Fruit fly (Drosophila melanogaster) whole organism, embryonic: Measurements from ENCODE around the gene Taf2.

Source experiments
- Atf-2 ChIP-seq: fragments of 200-800 bp; sonication (Bioruptor generic); optimal IDR thresholded peaks from 2 replicates; lab custom pipeline; 2016; ENCODE audit warnings: missing biosample characterization, missing genetic modification characterization
- CG10321 ChIP-seq: fragments of 200-800 bp; sonication (Bioruptor generic); IDR thresholded peaks from 2 replicates; pipeline ENCODE4 v1.3.6; 2022; ENCODE audit warnings: missing biosample characterization, missing genetic modification characterization
- CG10543 ChIP-seq: fragments of 200-800 bp; sonication (Bioruptor generic); optimal IDR thresholded peaks from 3 replicates; lab custom pipeline; 2017; ENCODE audit warnings: missing biosample characterization, mild to moderate bottlenecking, missing genetic modification characterization, moderate library complexity
- CG11085 ChIP-seq: fragments of 200-800 bp; sonication (Bioruptor generic); IDR thresholded peaks from 2 replicates; pipeline ENCODE4 v1.3.6; 2022; ENCODE audit warnings: missing biosample characterization, missing genetic modification characterization
- CG11695 ChIP-seq: fragments of 200-800 bp; sonication (Bioruptor generic); IDR thresholded peaks from 3 replicates; pipeline ENCODE4 v1.3.6; 2022; ENCODE audit warnings: missing biosample characterization, missing genetic modification characterization
- CG13775 ChIP-seq: fragments of 200-800 bp; sonication (Bioruptor generic); optimal IDR thresholded peaks from 3 replicates; lab custom pipeline; 2017; ENCODE audit warnings: missing biosample characterization, mild to moderate bottlenecking, missing genetic modification characterization
- CG13894 ChIP-seq: fragments of 200-800 bp; sonication (Bioruptor generic); optimal IDR thresholded peaks from 3 replicates; lab custom pipeline; 2018; ENCODE audit warnings: missing biosample characterization, mild to moderate bottlenecking, missing genetic modification characterization, moderate library complexity
- CG14710 ChIP-seq: fragments of 200-800 bp; sonication (Bioruptor generic); optimal IDR thresholded peaks from 3 replicates; lab custom pipeline; 2019; ENCODE audit warnings: missing biosample characterization, mild to moderate bottlenecking, missing genetic modification characterization, moderate library complexity
- CG15011 ChIP-seq: fragments of 200-800 bp; sonication (Bioruptor generic); optimal IDR thresholded peaks from 3 replicates; lab custom pipeline; 2018; ENCODE audit warnings: missing biosample characterization, mild to moderate bottlenecking, missing genetic modification characterization
- CG17568 ChIP-seq: fragments of 200-800 bp; sonication (Bioruptor generic); optimal IDR thresholded peaks from 2 replicates; lab custom pipeline; 2018; ENCODE audit warnings: missing biosample characterization, mild to moderate bottlenecking, missing genetic modification characterization, moderate library complexity
- CG17612 ChIP-seq: fragments of 200-800 bp; sonication (Bioruptor generic); IDR thresholded peaks from 2 replicates; pipeline ENCODE4 v1.3.6; 2022; ENCODE audit warnings: missing biosample characterization, missing genetic modification characterization
- CG18619 ChIP-seq: fragments of 200-800 bp; sonication (Bioruptor generic); optimal IDR thresholded peaks from 3 replicates; lab custom pipeline; 2017; ENCODE audit warnings: missing biosample characterization, mild to moderate bottlenecking, missing genetic modification characterization
- CG18764 ChIP-seq: fragments of 200-800 bp; sonication (Bioruptor generic); optimal IDR thresholded peaks from 3 replicates; lab custom pipeline; 2016; ENCODE audit warnings: missing biosample characterization, missing genetic modification characterization
- CG2129 ChIP-seq: fragments of 200-800 bp; sonication (Bioruptor generic); IDR thresholded peaks from 2 replicates; pipeline ENCODE4 v1.3.6; 2022; ENCODE audit warnings: missing biosample characterization, missing genetic modification characterization; ENCODE audit not compliant: partially characterized antibody
- CG2712 ChIP-seq: fragments of 200-800 bp; optimal IDR thresholded peaks from 3 replicates; lab custom pipeline; 2019; ENCODE audit warnings: missing biosample characterization, mild to moderate bottlenecking, missing genetic modification characterization, moderate library complexity
- CG30020 ChIP-seq: fragments of 200-800 bp; optimal IDR thresholded peaks from 2 replicates; lab custom pipeline; 2019; ENCODE audit warnings: missing biosample characterization, mild to moderate bottlenecking, missing genetic modification characterization, moderate library complexity
- CG32767 ChIP-seq: fragments of 200-800 bp; sonication (Bioruptor generic); IDR thresholded peaks from 2 replicates; pipeline ENCODE4 v1.3.6; 2022; ENCODE audit warnings: missing biosample characterization, missing genetic modification characterization
- CG6683 ChIP-seq: fragments of 200-800 bp; sonication (Bioruptor generic); optimal IDR thresholded peaks from 2 replicates; lab custom pipeline; 2017; ENCODE audit warnings: missing biosample characterization, mild to moderate bottlenecking, missing genetic modification characterization, missing genetic modification reagents
- CG6765 ChIP-seq: fragments of 200-800 bp; sonication (Bioruptor generic); optimal IDR thresholded peaks from 3 replicates; lab custom pipeline; 2017; ENCODE audit warnings: missing biosample characterization, mild to moderate bottlenecking, missing genetic modification characterization
- CG6813 ChIP-seq: fragments of 200-800 bp; sonication (Bioruptor generic); optimal IDR thresholded peaks from 2 replicates; lab custom pipeline; 2017; ENCODE audit warnings: missing biosample characterization, missing genetic modification characterization, mild to moderate bottlenecking, moderate library complexity, missing genetic modification reagents
- CG7357 ChIP-seq: fragments of 200-800 bp; sonication (Bioruptor generic); IDR thresholded peaks from 3 replicates; pipeline ENCODE4 v1.3.6; 2022; ENCODE audit warnings: missing biosample characterization, missing genetic modification characterization
- CG7372 ChIP-seq: fragments of 200-800 bp; sonication (Bioruptor generic); IDR thresholded peaks from 2 replicates; pipeline ENCODE4 v1.3.6; 2022; ENCODE audit warnings: missing biosample characterization, missing genetic modification characterization
- CHES-1-like ChIP-seq: fragments of 200-800 bp; sonication (Bioruptor generic); optimal IDR thresholded peaks from 2 replicates; lab custom pipeline; 2016; ENCODE audit warnings: missing biosample characterization, missing genetic modification characterization
- E2f1 ChIP-seq: fragments of 200-800 bp; sonication (Bioruptor generic); IDR thresholded peaks from 2 replicates; pipeline ENCODE4 v1.3.6; 2022; ENCODE audit warnings: missing biosample characterization, missing genetic modification characterization
- Fer2 ChIP-seq: fragments of 200-800 bp; sonication (Bioruptor generic); optimal IDR thresholded peaks from 2 replicates; lab custom pipeline; 2018; ENCODE audit warnings: missing biosample characterization, mild to moderate bottlenecking, missing genetic modification characterization, moderate library complexity
- Gug ChIP-seq: fragments of 200-800 bp; sonication (Bioruptor generic); IDR thresholded peaks from 4 replicates; pipeline ENCODE4 v1.3.6; 2022; ENCODE audit warnings: missing biosample characterization, missing genetic modification characterization
- Hmr ChIP-seq: fragments of 200-800 bp; sonication (Bioruptor generic); optimal IDR thresholded peaks from 3 replicates; lab custom pipeline; 2017; ENCODE audit warnings: mild to moderate bottlenecking, missing biosample characterization, missing genetic modification reagents, missing genetic modification characterization
- MESR4 ChIP-seq: fragments of 200-800 bp; sonication (Bioruptor generic); optimal IDR thresholded peaks from 2 replicates; lab custom pipeline; 2018; ENCODE audit warnings: missing biosample characterization, mild to moderate bottlenecking, missing genetic modification characterization, moderate library complexity
- Nf-YB ChIP-seq: fragments of 200-800 bp; sonication (Bioruptor generic); optimal IDR thresholded peaks from 3 replicates; lab custom pipeline; 2019; ENCODE audit warnings: missing biosample characterization, mild to moderate bottlenecking, missing genetic modification characterization, moderate library complexity
- Optix ChIP-seq: fragments of 200-800 bp; sonication (Bioruptor generic); IDR thresholded peaks from 3 replicates; pipeline ENCODE4 v1.3.6; 2022; ENCODE audit warnings: missing biosample characterization, missing genetic modification characterization
- Xrp1 ChIP-seq: fragments of 200-800 bp; sonication (Bioruptor generic); IDR thresholded peaks from 2 replicates; pipeline ENCODE4 v1.3.6; 2022; ENCODE audit warnings: missing biosample characterization, missing genetic modification characterization
- ab ChIP-seq: fragments of 200-800 bp; sonication (Bioruptor generic); optimal IDR thresholded peaks from 2 replicates; lab custom pipeline; 2016; ENCODE audit warnings: missing biosample characterization, missing genetic modification characterization
- abd-A ChIP-seq: fragments of 200-800 bp; sonication (Bioruptor generic); optimal IDR thresholded peaks from 3 replicates; lab custom pipeline; 2019; ENCODE audit warnings: missing biosample characterization, mild to moderate bottlenecking, missing genetic modification characterization, moderate library complexity
- bowl ChIP-seq: fragments of 200-800 bp; sonication (Bioruptor generic); IDR thresholded peaks from 2 replicates; pipeline ENCODE4 v1.3.6; 2022; ENCODE audit warnings: missing biosample characterization, missing genetic modification characterization
- chm ChIP-seq: fragments of 200-800 bp; sonication (Bioruptor generic); IDR thresholded peaks from 2 replicates; pipeline ENCODE4 v1.3.6; 2022; ENCODE audit warnings: missing biosample characterization, missing genetic modification characterization
- dan ChIP-seq: fragments of 200-800 bp; sonication (Bioruptor generic); IDR thresholded peaks from 2 replicates; pipeline ENCODE4 v1.3.6; 2022; ENCODE audit warnings: missing biosample characterization, missing genetic modification characterization
- fd3F ChIP-seq: fragments of 200-800 bp; sonication (Bioruptor generic); optimal IDR thresholded peaks from 2 replicates; lab custom pipeline; 2018; ENCODE audit warnings: missing biosample characterization, mild to moderate bottlenecking, missing genetic modification characterization, moderate library complexity
- fu2 ChIP-seq: fragments of 200-800 bp; sonication (Bioruptor generic); optimal IDR thresholded peaks from 2 replicates; lab custom pipeline; 2016; ENCODE audit warnings: missing biosample characterization, missing genetic modification characterization
- gsb-n ChIP-seq: fragments of 200-800 bp; sonication (Bioruptor generic); optimal IDR thresholded peaks from 3 replicates; lab custom pipeline; 2018; ENCODE audit warnings: missing biosample characterization, mild to moderate bottlenecking, missing genetic modification characterization
- hbn ChIP-seq: fragments of 200-800 bp; sonication (Bioruptor generic); IDR thresholded peaks from 2 replicates; pipeline ENCODE4 v1.3.6; 2022; ENCODE audit warnings: missing biosample characterization, missing genetic modification characterization; ENCODE audit not compliant: partially characterized antibody
- her ChIP-seq: fragments of 200-800 bp; sonication (Bioruptor generic); optimal IDR thresholded peaks from 2 replicates; lab custom pipeline; 2016; ENCODE audit warnings: missing biosample characterization, missing genetic modification characterization
- oc ChIP-seq: fragments of 200-800 bp; sonication (Bioruptor generic); optimal IDR thresholded peaks from 2 replicates; lab custom pipeline; 2018; ENCODE audit warnings: missing biosample characterization, mild to moderate bottlenecking, missing genetic modification characterization, moderate library complexity
- phol ChIP-seq: fragments of 200-800 bp; sonication (Bioruptor generic); optimal IDR thresholded peaks from 3 replicates; lab custom pipeline; 2018; ENCODE audit warnings: missing biosample characterization, mild to moderate bottlenecking, missing genetic modification characterization, moderate library complexity
- sima ChIP-seq: fragments of 200-800 bp; sonication (Bioruptor generic); optimal IDR thresholded peaks from 2 replicates; lab custom pipeline; 2016; ENCODE audit warnings: missing biosample characterization, missing genetic modification characterization
- sisA ChIP-seq: fragments of 200-800 bp; sonication (Bioruptor generic); IDR thresholded peaks from 2 replicates; pipeline ENCODE4 v1.3.6; 2022; ENCODE audit warnings: missing biosample characterization, missing genetic modification characterization
- slou ChIP-seq: fragments of 200-800 bp; sonication (Bioruptor generic); optimal IDR thresholded peaks from 3 replicates; lab custom pipeline; 2016; ENCODE audit warnings: missing biosample characterization, missing genetic modification characterization
- sug ChIP-seq: fragments of 200-800 bp; optimal IDR thresholded peaks from 2 replicates; lab custom pipeline; 2019; ENCODE audit warnings: missing biosample characterization, mild to moderate bottlenecking, missing genetic modification characterization, moderate library complexity
- tx ChIP-seq: fragments of 200-800 bp; sonication (Bioruptor generic); optimal IDR thresholded peaks from 2 replicates; lab custom pipeline; 2016; ENCODE audit warnings: missing biosample characterization, missing genetic modification characterization
- unpg ChIP-seq: fragments of 200-800 bp; sonication (Bioruptor generic); optimal IDR thresholded peaks from 3 replicates; lab custom pipeline; 2018; ENCODE audit warnings: missing biosample characterization, mild to moderate bottlenecking, missing genetic modification characterization, moderate library complexity
- vvl ChIP-seq: fragments of 200-800 bp; sonication (Bioruptor generic); IDR thresholded peaks from 2 replicates; pipeline ENCODE4 v1.3.6; 2022; ENCODE audit warnings: missing biosample characterization, missing genetic modification characterization
- wek ChIP-seq: fragments of 200-800 bp; sonication (Bioruptor generic); optimal IDR thresholded peaks from 3 replicates; lab custom pipeline; 2018; ENCODE audit warnings: missing biosample characterization, mild to moderate bottlenecking, missing genetic modification characterization, moderate library complexity

The Taf2 gene

dm6 chr3L:9838534-9838933, 49.9 kb downstream of the Taf2 start, which contains the start of gene Cdk8 (continued):
- no peak for TF ChIP-seq CG6813 (GFP tag; lab: Kevin White, UChicago)
- no peak; the same call in 3 of the 4 replicates for TF ChIP-seq Gug (GFP tag; lab: Robert Waterston, UW)
- no peak for TF ChIP-seq CG11085 (GFP tag; lab: Robert Waterston, UW)
- no peak for TF ChIP-seq Optix (GFP tag; lab: Robert Waterston, UW)
- peak; percentile 3 for TF ChIP-seq fu2 (GFP tag; lab: Kevin White, UChicago)
- TF ChIP-seq phol (tag; lab: Kevin White, UChicago), result peak; percentile 67
- TF ChIP-seq CG7357 (GFP tag; lab: Robert Waterston, UW), result no peak
- TF ChIP-seq MESR4, result peak; percentile 26
- TF ChIP-seq CG11695 (GFP tag; lab: Robert Waterston, UW), result 0 out of 3 replicates have a peak, but pooled peaks have one; percentile 33
- peak; percentile 56 for TF ChIP-seq CG14710 (tag; lab: Kevin White, UChicago)
- TF ChIP-seq sisA (GFP tag; lab: Robert Waterston, UW), result no peak
- TF ChIP-seq CG17612 (GFP tag; lab: Robert Waterston, UW), result no peak
- TF ChIP-seq slou (GFP tag; lab: Kevin White, UChicago), result no peak
- TF ChIP-seq CG18619 (GFP tag; lab: Kevin White, UChicago), result no peak
- peak; percentile 69 for TF ChIP-seq CG2712 (tag; lab: Kevin White, UChicago)
- TF ChIP-seq Xrp1 (GFP tag; lab: Robert Waterston, UW), result peak; percentile 17; the same call in 1 of the 2 replicates
- peak; percentile 49 for TF ChIP-seq CHES-1-like (GFP tag; lab: Kevin White, UChicago)
- TF ChIP-seq gsb-n (tag; lab: Kevin White, UChicago), result no peak
- peak; percentile 19; the same call in 1 of the 2 replicates for TF ChIP-seq E2f1 (GFP tag; lab: Robert Waterston, UW)
- TF ChIP-seq hbn (GFP tag; lab: Robert Waterston, UW), result no peak
- no peak for TF ChIP-seq CG13775 (GFP tag; lab: Kevin White, UChicago)
- TF ChIP-seq Atf-2 (GFP tag; lab: Kevin White, UChicago), result no peak
- TF ChIP-seq CG18764 (GFP tag; lab: Kevin White, UChicago), result peak; percentile 26
- TF ChIP-seq ab, result no peak
- no peak for TF ChIP-seq chm
- no peak for TF ChIP-seq Fer2 (tag; lab: Kevin White, UChicago)
- TF ChIP-seq CG17568 (GFP tag; lab: Kevin White, UChicago), result no peak
- no peak for TF ChIP-seq wek (GFP tag; lab: Kevin White, UChicago)
- TF ChIP-seq bowl (GFP tag; lab: Robert Waterston, UW), result no peak
- no peak for TF ChIP-seq Nf-YB (GFP tag; lab: Kevin White, UChicago)
- no peak for TF ChIP-seq CG10321
- TF ChIP-seq CG13894, result no peak
- TF ChIP-seq vvl, result peak; percentile 56; the same call in 1 of the 2 replicates
- TF ChIP-seq sug (tag; lab: Kevin White, UChicago), result peak; percentile 33
- TF ChIP-seq sima (GFP tag; lab: Kevin White, UChicago), result no peak
- TF ChIP-seq CG2129, result no peak
- TF ChIP-seq unpg (GFP tag; lab: Kevin White, UChicago), result peak; percentile 38
- no peak for TF ChIP-seq CG15011 (GFP tag; lab: Kevin White, UChicago)
- no peak for TF ChIP-seq Hmr (GFP tag; lab: Kevin White, UChicago)
- no peak for TF ChIP-seq CG6765
- peak; percentile 42 for TF ChIP-seq CG30020 (tag; lab: Kevin White, UChicago)
- TF ChIP-seq abd-A (tag; lab: Kevin White, UChicago), result no peak
- no peak for TF ChIP-seq CG7372
- no peak for TF ChIP-seq dan (GFP tag; lab: Robert Waterston, UW)
- TF ChIP-seq her (GFP tag; lab: Kevin White, UChicago), result no peak
- TF ChIP-seq CG6683, result no peak
- no peak for TF ChIP-seq CG10543 (GFP tag; lab: Kevin White, UChicago)
- TF ChIP-seq tx, result no peak
- TF ChIP-seq CG32767 (GFP tag; lab: Robert Waterston, UW), result no peak
- TF ChIP-seq fd3F, result peak; percentile 18
- no peak for TF ChIP-seq oc (tag; lab: Kevin White, UChicago)
